Fruit fly (Drosophila melanogaster) whole organism, prepupa: ENCODE measurements around the gene Rbf2.

Source experiments
- CG10631 ChIP-seq: fragments of 200-800 bp; sonication (Bioruptor generic); optimal IDR thresholded peaks from 2 replicates; lab custom pipeline; 2016; ENCODE audit warnings: missing biosample characterization, missing genetic modification characterization
- CG10669 ChIP-seq: fragments of 200-800 bp; sonication (Bioruptor generic); optimal IDR thresholded peaks from 3 replicates; lab custom pipeline; 2018; ENCODE audit warnings: missing biosample characterization, mild to moderate bottlenecking, missing genetic modification characterization, moderate library complexity
- CG11294 ChIP-seq: fragments of 200-800 bp; sonication (Bioruptor generic); IDR thresholded peaks from 2 replicates; pipeline ENCODE4 v1.3.6; 2022; ENCODE audit warnings: missing biosample characterization, missing genetic modification characterization
- CG11902 ChIP-seq: fragments of 200-800 bp; sonication (Bioruptor generic); optimal IDR thresholded peaks from 3 replicates; lab custom pipeline; 2016; ENCODE audit warnings: missing biosample characterization, missing genetic modification characterization
- CG1621 ChIP-seq: fragments of 200-800 bp; sonication (Bioruptor generic); optimal IDR thresholded peaks from 3 replicates; lab custom pipeline; 2018; ENCODE audit warnings: missing biosample characterization, mild to moderate bottlenecking, missing genetic modification characterization
- CG16779 ChIP-seq: fragments of 200-800 bp; sonication (Bioruptor generic); optimal IDR thresholded peaks from 3 replicates; lab custom pipeline; 2017; ENCODE audit warnings: missing biosample characterization, mild to moderate bottlenecking, missing genetic modification characterization
- CG3032 ChIP-seq: fragments of 200-800 bp; optimal IDR thresholded peaks from 2 replicates; lab custom pipeline; 2019; ENCODE audit warnings: missing biosample characterization, mild to moderate bottlenecking, missing genetic modification characterization, moderate library complexity
- CG31627 ChIP-seq: fragments of 200-800 bp; sonication (Bioruptor generic); optimal IDR thresholded peaks from 3 replicates; lab custom pipeline; 2016; ENCODE audit warnings: missing biosample characterization, missing genetic modification characterization
- CG32006 ChIP-seq: fragments of 200-800 bp; sonication (Bioruptor generic); optimal IDR thresholded peaks from 3 replicates; lab custom pipeline; 2017; ENCODE audit warnings: missing biosample characterization, mild to moderate bottlenecking, missing genetic modification characterization
- CG34406 ChIP-seq: fragments of 200-800 bp; sonication (Bioruptor generic); optimal IDR thresholded peaks from 3 replicates; lab custom pipeline; 2016; ENCODE audit warnings: missing biosample characterization, missing genetic modification characterization
- CG3919 ChIP-seq: fragments of 200-800 bp; sonication (Bioruptor generic); optimal IDR thresholded peaks from 3 replicates; lab custom pipeline; 2016; ENCODE audit warnings: missing biosample characterization, missing genetic modification characterization
- CG4318 ChIP-seq: fragments of 200-800 bp; sonication (Bioruptor generic); optimal IDR thresholded peaks from 3 replicates; lab custom pipeline; 2017; ENCODE audit warnings: missing biosample characterization, mild to moderate bottlenecking, missing genetic modification characterization
- CG6163 ChIP-seq: fragments of 200-800 bp; sonication (Bioruptor generic); IDR thresholded peaks from 3 replicates; pipeline ENCODE4 v1.3.6; 2022; ENCODE audit warnings: missing biosample characterization, missing genetic modification characterization
- CG6854 ChIP-seq: fragments of 200-800 bp; sonication (Bioruptor generic); optimal IDR thresholded peaks from 2 replicates; lab custom pipeline; 2017; ENCODE audit warnings: missing biosample characterization, mild to moderate bottlenecking, missing genetic modification characterization
- CG7368 ChIP-seq: fragments of 200-800 bp; sonication (Bioruptor generic); optimal IDR thresholded peaks from 3 replicates; lab custom pipeline; 2016; ENCODE audit warnings: missing biosample characterization, missing genetic modification characterization
- CG8319 ChIP-seq: fragments of 200-800 bp; sonication (Bioruptor generic); optimal IDR thresholded peaks from 3 replicates; lab custom pipeline; 2016; ENCODE audit warnings: missing biosample characterization, missing genetic modification characterization
- CG8632 ChIP-seq: fragments of 200-800 bp; sonication (Bioruptor generic); optimal IDR thresholded peaks from 3 replicates; lab custom pipeline; 2016; ENCODE audit warnings: missing biosample characterization, missing genetic modification characterization
- CG9139 ChIP-seq: fragments of 200-800 bp; sonication (Bioruptor generic); optimal IDR thresholded peaks from 3 replicates; lab custom pipeline; 2017; ENCODE audit warnings: missing biosample characterization, mild to moderate bottlenecking, missing genetic modification characterization
- Ets21C ChIP-seq: fragments of 200-800 bp; sonication (Bioruptor generic); optimal IDR thresholded peaks from 3 replicates; lab custom pipeline; 2016; ENCODE audit warnings: missing biosample characterization, missing genetic modification characterization
- Gug ChIP-seq: fragments of 200-800 bp; sonication (Bioruptor generic); IDR thresholded peaks from 2 replicates; pipeline ENCODE4 v1.3.6; 2022; ENCODE audit warnings: missing biosample characterization, missing genetic modification characterization
- Hr38 ChIP-seq: sonication (Bioruptor generic); optimal IDR thresholded peaks from 2 replicates; lab custom pipeline; 2016; ENCODE audit warnings: missing biosample characterization, missing genetic modification characterization
- Lpt ChIP-seq: fragments of 200-800 bp; sonication (Bioruptor generic); optimal IDR thresholded peaks from 3 replicates; lab custom pipeline; 2016; ENCODE audit warnings: missing biosample characterization, missing genetic modification characterization
- Met ChIP-seq: fragments of 200-800 bp; sonication (Bioruptor generic); optimal IDR thresholded peaks from 3 replicates; lab custom pipeline; 2016; ENCODE audit warnings: missing biosample characterization, missing genetic modification characterization
- OdsH ChIP-seq: fragments of 200-800 bp; sonication (Bioruptor generic); optimal IDR thresholded peaks from 3 replicates; lab custom pipeline; 2016; ENCODE audit warnings: missing biosample characterization, missing genetic modification characterization
- Sox102F ChIP-seq: fragments of 200-800 bp; sonication (Bioruptor generic); optimal IDR thresholded peaks from 2 replicates; lab custom pipeline; 2016; ENCODE audit warnings: missing biosample characterization, mild to moderate bottlenecking, missing genetic modification characterization
- Sox14 ChIP-seq: fragments of 200-800 bp; sonication (Bioruptor generic); optimal IDR thresholded peaks from 3 replicates; lab custom pipeline; 2016; ENCODE audit warnings: missing biosample characterization, missing genetic modification characterization
- acj6 ChIP-seq: fragments of 200-800 bp; sonication (Bioruptor generic); optimal IDR thresholded peaks from 3 replicates; lab custom pipeline; 2016; ENCODE audit warnings: missing biosample characterization, missing genetic modification characterization
- cyc ChIP-seq: fragments of 200-800 bp; sonication (Bioruptor generic); optimal IDR thresholded peaks from 3 replicates; lab custom pipeline; 2016; ENCODE audit warnings: missing biosample characterization, missing genetic modification characterization
- dac ChIP-seq: fragments of 200-800 bp; sonication (Bioruptor generic); optimal IDR thresholded peaks from 2 replicates; lab custom pipeline; 2017; ENCODE audit warnings: missing biosample characterization, mild to moderate bottlenecking, missing genetic modification characterization
- dsx ChIP-seq: fragments of 200-800 bp; optimal IDR thresholded peaks from 3 replicates; lab custom pipeline; 2019; ENCODE audit warnings: missing biosample characterization, mild to moderate bottlenecking, missing genetic modification characterization, moderate library complexity; ENCODE audit not compliant: poor library complexity, severe bottlenecking
- eg ChIP-seq: fragments of 200-800 bp; sonication (Bioruptor generic); IDR thresholded peaks from 3 replicates; pipeline ENCODE4 v1.3.6; 2022; ENCODE audit warnings: missing biosample characterization, missing genetic modification characterization
- esn ChIP-seq: fragments of 200-800 bp; sonication (Bioruptor generic); optimal IDR thresholded peaks from 2 replicates; lab custom pipeline; 2016; ENCODE audit warnings: missing biosample characterization, mild to moderate bottlenecking, missing genetic modification characterization, moderate library complexity
- fd59A ChIP-seq: fragments of 200-800 bp; sonication (Bioruptor generic); optimal IDR thresholded peaks from 2 replicates; lab custom pipeline; 2017; ENCODE audit warnings: missing biosample characterization, mild to moderate bottlenecking, missing genetic modification characterization, missing genetic modification reagents
- fd85E ChIP-seq: fragments of 200-800 bp; sonication (Bioruptor generic); optimal IDR thresholded peaks from 3 replicates; lab custom pipeline; 2016; ENCODE audit warnings: missing biosample characterization, missing genetic modification characterization
- fkh ChIP-seq: fragments of 200-800 bp; sonication (Bioruptor generic); optimal IDR thresholded peaks from 3 replicates; lab custom pipeline; 2017; ENCODE audit warnings: missing biosample characterization, mild to moderate bottlenecking, missing genetic modification characterization, moderate library complexity
- lz ChIP-seq: fragments of 200-800 bp; sonication (Bioruptor generic); optimal IDR thresholded peaks from 3 replicates; lab custom pipeline; 2016; ENCODE audit warnings: missing biosample characterization, missing genetic modification characterization
- net ChIP-seq: fragments of 200-800 bp; sonication (Bioruptor generic); optimal IDR thresholded peaks from 3 replicates; lab custom pipeline; 2016; ENCODE audit warnings: missing biosample characterization, missing genetic modification characterization
- spab ChIP-seq: fragments of 200-800 bp; sonication (Bioruptor generic); optimal IDR thresholded peaks from 2 replicates; lab custom pipeline; 2017; ENCODE audit warnings: missing biosample characterization, mild to moderate bottlenecking, missing genetic modification characterization, missing genetic modification reagents
- ss ChIP-seq, 2 experiments: fragments of 200-800 bp; sonication (Bioruptor generic); optimal IDR thresholded peaks; 2 replicates in 1 of 2; 3 replicates in 1 of 2; lab custom pipeline; 2017 to 2018; ENCODE audit warnings: mild to moderate bottlenecking in 2 of 2, missing biosample characterization in 2 of 2, missing genetic modification characterization in 2 of 2, moderate library complexity in 1 of 2
- svp ChIP-seq: fragments of 200-800 bp; sonication (Bioruptor generic); peaks from one replicate; lab custom pipeline; 2016; ENCODE audit warnings: missing biosample characterization, missing genetic modification characterization
- topi ChIP-seq: fragments of 200-800 bp; sonication (Bioruptor generic); optimal IDR thresholded peaks from 3 replicates; lab custom pipeline; 2016; ENCODE audit warnings: missing biosample characterization, missing genetic modification characterization
- vri ChIP-seq: fragments of 200-800 bp; sonication (Bioruptor generic); optimal IDR thresholded peaks from 3 replicates; lab custom pipeline; 2016; ENCODE audit warnings: missing biosample characterization, mild to moderate bottlenecking, missing genetic modification characterization

Gene Rbf2

dm6 chr3R:15927172-15927571, 38.1 kb upstream of the Rbf2 start (continued):
- TF ChIP-seq Sox102F: no peak
- TF ChIP-seq Ets21C (GFP tag; lab: Kevin White, UChicago): no peak
- TF ChIP-seq svp: no peak
- TF ChIP-seq lz (GFP tag; lab: Kevin White, UChicago): no peak
- TF ChIP-seq spab (GFP tag; lab: Kevin White, UChicago): no peak
- TF ChIP-seq vri (GFP tag; lab: Kevin White, UChicago): no peak
- TF ChIP-seq ss (GFP tag; optimal IDR thresholded peaks at IDR 0.05; lab: Kevin White, UChicago): no peak
- no peak for TF ChIP-seq CG31627
- no peak for TF ChIP-seq CG34406
- TF ChIP-seq Lpt (GFP tag; lab: Kevin White, UChicago): peak; percentile 51
- TF ChIP-seq CG10631 (GFP tag; lab: Kevin White, UChicago): no peak
- no peak for TF ChIP-seq fd85E (GFP tag; lab: Kevin White, UChicago)
- TF ChIP-seq net (GFP tag; lab: Kevin White, UChicago): no peak
- no peak for TF ChIP-seq CG6854 (GFP tag; lab: Kevin White, UChicago)
- TF ChIP-seq CG11294 (GFP tag; lab: Robert Waterston, UW): peak; percentile 39; the same call in 1 of the 2 replicates
- TF ChIP-seq eg (GFP tag; lab: Robert Waterston, UW): peak; percentile 76
- no peak for TF ChIP-seq topi (GFP tag; lab: Kevin White, UChicago)
- no peak for TF ChIP-seq CG4318 (GFP tag; lab: Kevin White, UChicago)
- TF ChIP-seq CG10669: no peak
- TF ChIP-seq CG11902: no peak
- TF ChIP-seq CG32006 (GFP tag; lab: Kevin White, UChicago): peak; percentile 88
- no peak for TF ChIP-seq cyc (GFP tag; lab: Kevin White, UChicago)
- TF ChIP-seq CG16779 (tag; lab: Kevin White, UChicago): no peak
- TF ChIP-seq acj6 (GFP tag; lab: Kevin White, UChicago): peak; percentile 42
- no peak for TF ChIP-seq CG8319 (GFP tag; lab: Kevin White, UChicago)
- no peak for TF ChIP-seq CG9139
- no peak for TF ChIP-seq Sox14 (GFP tag; lab: Kevin White, UChicago)
- no peak for TF ChIP-seq CG1621 (tag; lab: Kevin White, UChicago)

- TF ChIP-seq CG6163 (no peak), CG9139 (no peak), CG3032 (tag; lab: Kevin White, UChicago) (no peak), CG16779 (tag; lab: Kevin White, UChicago) (no peak), CG8632 (GFP tag; lab: Kevin White, UChicago) (no peak), Lpt (GFP tag; lab: Kevin White, UChicago) (no peak), Met (GFP tag; lab: Kevin White, UChicago) (no peak), CG10669 (no peak), OdsH (GFP tag; lab: Kevin White, UChicago) (no peak), ss (GFP tag; optimal IDR thresholded peaks at IDR 0.05; lab: Kevin White, UChicago) (no peak), dsx (no peak), esn (GFP tag; lab: Kevin White, UChicago) (no peak), dac (GFP tag; lab: Kevin White, UChicago) (no peak), Hr38 (GFP tag; lab: Kevin White, UChicago) (no peak), CG3919 (GFP tag; lab: Kevin White, UChicago) (no peak)
These were observed 37.1 kb upstream of the Rbf2 start for dm6 chr3R:15928127-15928526.

- TF ChIP-seq CG10631 (GFP tag; lab: Kevin White, UChicago) (no peak), CG10669 (no peak), OdsH (GFP tag; lab: Kevin White, UChicago) (no peak), CG3032 (tag; lab: Kevin White, UChicago) (no peak), net (GFP tag; lab: Kevin White, UChicago) (no peak), dac (GFP tag; lab: Kevin White, UChicago) (no peak), eg (GFP tag; lab: Robert Waterston, UW) (no peak), fd59A (GFP tag; lab: Kevin White, UChicago) (no peak), CG6163 (no peak), vri (GFP tag; lab: Kevin White, UChicago) (no peak), fkh (GFP tag; lab: Kevin White, UChicago) (no peak), Lpt (GFP tag; lab: Kevin White, UChicago) (no peak), fd85E (GFP tag; lab: Kevin White, UChicago) (no peak), Gug (no peak), CG7368 (no peak), CG32006 (GFP tag; lab: Kevin White, UChicago) (no peak)
These were observed 35.2 kb upstream of the Rbf2 start for dm6 chr3R:15930050-15930449.
